Worm (Caenorhabditis elegans) whole organism, L4 larva: Measurements from ENCODE around the gene srt-68.

Source experiments
- D1046.2 ChIP-seq: fragments of 200-800 bp; sonication (Bioruptor generic); IDR thresholded peaks from 2 replicates; pipeline ENCODE4 v1.3.6; 2022; ENCODE audit warnings: missing genetic modification characterization, missing compliant biosample characterization
- F37D6.2 ChIP-seq: sonication (generic microtip); optimal IDR thresholded peaks from 2 replicates; lab custom pipeline; 2016; ENCODE audit warnings: mild to moderate bottlenecking, missing genetic modification characterization, missing compliant biosample characterization
- F44E2.7 ChIP-seq: fragments of 200-800 bp; sonication (Bioruptor generic); IDR thresholded peaks from 2 replicates; pipeline ENCODE4 v2.1.2; 2022; ENCODE audit warnings: missing genetic modification characterization, missing compliant biosample characterization
- F49E8.2 ChIP-seq: sonication (generic microtip); optimal IDR thresholded peaks from 2 replicates; lab custom pipeline; 2016; ENCODE audit warnings: missing compliant biosample characterization, mild to moderate bottlenecking, missing genetic modification characterization, borderline replicate concordance
- T20F7.1 ChIP-seq: fragments of 200-800 bp; sonication (Bioruptor generic); optimal IDR thresholded peaks from 2 replicates; lab custom pipeline; 2018; ENCODE audit warnings: mild to moderate bottlenecking, missing genetic modification characterization, missing compliant biosample characterization
- T26A8.4 ChIP-seq: fragments of 200-800 bp; sonication (Bioruptor generic); IDR thresholded peaks from 2 replicates; pipeline ENCODE4 v1.3.6; 2022; ENCODE audit warnings: missing genetic modification characterization, missing compliant biosample characterization
- Y105C5A.15 ChIP-seq: fragments of 200-800 bp; sonication (Bioruptor generic); IDR thresholded peaks from 2 replicates; pipeline ENCODE4 v1.3.6; 2022; ENCODE audit warnings: missing genetic modification characterization, missing compliant biosample characterization
- Y75B8A.6 ChIP-seq: fragments of 200-800 bp; sonication (Bioruptor generic); IDR thresholded peaks from 2 replicates; pipeline ENCODE4 v1.3.6; 2022; ENCODE audit warnings: missing genetic modification reagents, missing genetic modification characterization, missing compliant biosample characterization
- ZK337.2 ChIP-seq: fragments of 200-800 bp; sonication (Bioruptor generic); IDR thresholded peaks from 2 replicates; pipeline ENCODE4 v1.3.6; 2022; ENCODE audit warnings: missing genetic modification reagents, missing genetic modification characterization, missing compliant biosample characterization
- ZK546.5 ChIP-seq, 2 experiments: sonication (generic microtip); optimal IDR thresholded peaks; 2 replicates each; lab custom pipeline; 2017; ENCODE audit warnings: missing biosample characterization in 2 of 2, missing genetic modification characterization in 2 of 2
- aha-1 ChIP-seq: fragments of 150-350 bp; peaks from one replicate; lab custom pipeline; 2014; ENCODE audit warnings: missing biosample characterization, missing genetic modification characterization
- attf-4 ChIP-seq: sonication (generic microtip); optimal IDR thresholded peaks from 3 replicates; lab custom pipeline; 2017; ENCODE audit warnings: missing biosample characterization, missing genetic modification characterization
- ceh-32 ChIP-seq: sonication (generic microtip); optimal IDR thresholded peaks from 2 replicates; lab custom pipeline; 2016; ENCODE audit warnings: mild to moderate bottlenecking, missing genetic modification characterization, missing compliant biosample characterization; ENCODE audit not compliant: poor library complexity
- ceh-44 ChIP-seq: fragments of 200-800 bp; sonication (Bioruptor generic); IDR thresholded peaks from 2 replicates; pipeline ENCODE4 v1.3.6; 2022; ENCODE audit warnings: missing genetic modification reagents, missing genetic modification characterization, missing compliant biosample characterization
- ceh-82 ChIP-seq: sonication (generic microtip); optimal IDR thresholded peaks from 2 replicates; lab custom pipeline; 2017; ENCODE audit warnings: missing biosample characterization, missing genetic modification characterization
- ctbp-1 ChIP-seq: fragments of 200-800 bp; sonication (Bioruptor generic); IDR thresholded peaks from 2 replicates; pipeline ENCODE4 v1.3.6; 2022; ENCODE audit warnings: missing genetic modification reagents, missing genetic modification characterization, missing compliant biosample characterization
- daf-12 ChIP-seq: fragments of 150-350 bp; optimal IDR thresholded peaks from 2 replicates; lab custom pipeline; 2014; ENCODE audit warnings: missing biosample characterization, missing genetic modification reagents, missing genetic modification characterization
- daf-8 ChIP-seq: fragments of 200-800 bp; sonication (Bioruptor generic); IDR thresholded peaks from 2 replicates; pipeline ENCODE4 v1.3.6; 2022; ENCODE audit warnings: missing genetic modification characterization, missing compliant biosample characterization
- dmd-8 ChIP-seq: fragments of 200-800 bp; sonication (Bioruptor generic); IDR thresholded peaks from 2 replicates; pipeline ENCODE4 v1.3.6; 2022; ENCODE audit warnings: missing genetic modification characterization, missing compliant biosample characterization
- duxl-1 ChIP-seq: sonication (generic microtip); optimal IDR thresholded peaks from 2 replicates; lab custom pipeline; 2016; ENCODE audit warnings: mild to moderate bottlenecking, missing genetic modification characterization, moderate library complexity, missing compliant biosample characterization; ENCODE audit not compliant: poor library complexity
- egl-43 ChIP-seq: fragments of 200-800 bp; sonication (Bioruptor generic); IDR thresholded peaks from 2 replicates; pipeline ENCODE4 v1.3.6; 2022; ENCODE audit warnings: missing genetic modification reagents, missing genetic modification characterization, missing compliant biosample characterization
- fos-1 ChIP-seq: fragments of 150-350 bp; optimal IDR thresholded peaks from 2 replicates; lab custom pipeline; 2014; ENCODE audit warnings: missing biosample characterization, missing genetic modification characterization
- hlh-11 ChIP-seq: fragments of 200-800 bp; sonication (Bioruptor generic); optimal IDR thresholded peaks from 2 replicates; lab custom pipeline; 2018; ENCODE audit warnings: mild to moderate bottlenecking, missing genetic modification characterization, missing compliant biosample characterization
- hlh-30 ChIP-seq: sonication (generic microtip); optimal IDR thresholded peaks from 2 replicates; lab custom pipeline; 2017; ENCODE audit warnings: antibody characterized with exemption, mild to moderate bottlenecking, missing genetic modification characterization, missing compliant biosample characterization; ENCODE audit not compliant: insufficient read depth
- hmg-1.1 ChIP-seq: fragments of 200-800 bp; sonication (Bioruptor generic); IDR thresholded peaks from 2 replicates; pipeline ENCODE4 v1.3.6; 2022; ENCODE audit warnings: missing genetic modification reagents, missing genetic modification characterization, missing compliant biosample characterization
- jun-1 ChIP-seq: fragments of 150-350 bp; optimal IDR thresholded peaks from 2 replicates; lab custom pipeline; 2014; ENCODE audit warnings: missing biosample characterization, missing genetic modification reagents, missing genetic modification characterization
- lim-7 ChIP-seq: fragments of 200-800 bp; sonication (Bioruptor generic); IDR thresholded peaks from 2 replicates; pipeline ENCODE4 v1.3.6; 2022; ENCODE audit warnings: missing genetic modification characterization, missing compliant biosample characterization
- lin-1 ChIP-seq: fragments of 200-800 bp; sonication (Bioruptor generic); IDR thresholded peaks from 2 replicates; pipeline ENCODE4 v1.3.6; 2022; ENCODE audit warnings: missing genetic modification reagents, missing genetic modification characterization, missing compliant biosample characterization
- lin-15B ChIP-seq: fragments of 150-350 bp; sonication (generic microtip); optimal IDR thresholded peaks from 3 replicates; lab custom pipeline; 2014; ENCODE audit warnings: missing biosample characterization, missing genetic modification characterization
- lin-29 ChIP-seq: fragments of 200-800 bp; sonication (Bioruptor generic); IDR thresholded peaks from 2 replicates; pipeline ENCODE4 v1.3.6; 2022; ENCODE audit warnings: missing genetic modification reagents, missing genetic modification characterization, missing compliant biosample characterization
- lsy-2 ChIP-seq, 2 experiments: fragments of 150-350 bp in 1 of 2; sonication (generic microtip) in 1 of 2; optimal IDR thresholded peaks; 2 replicates each; lab custom pipeline; 2014 to 2017; ENCODE audit warnings: missing biosample characterization in 2 of 2, missing genetic modification characterization in 2 of 2
- madf-9 ChIP-seq: fragments of 200-800 bp; sonication (Bioruptor generic); conservative IDR thresholded peaks from 2 replicates; pipeline ENCODE4 v1.3.6; 2022; ENCODE audit warnings: missing genetic modification reagents, missing genetic modification characterization, missing compliant biosample characterization
- mep-1 ChIP-seq: fragments of 150-350 bp; sonication (generic microtip); optimal IDR thresholded peaks from 3 replicates; lab custom pipeline; 2014; ENCODE audit warnings: missing biosample characterization, missing genetic modification characterization
- mes-2 ChIP-seq: sonication (generic microtip); optimal IDR thresholded peaks from 2 replicates; lab custom pipeline; 2016; ENCODE audit warnings: missing genotype, mild to moderate bottlenecking, missing genetic modification characterization, missing compliant biosample characterization; ENCODE audit not compliant: poor library complexity, severe bottlenecking
- nhr-10 ChIP-seq: fragments of 150-350 bp; optimal IDR thresholded peaks from 2 replicates; lab custom pipeline; 2014; ENCODE audit warnings: missing biosample characterization, missing genetic modification characterization
- nhr-237 ChIP-seq: sonication (generic microtip); optimal IDR thresholded peaks from 2 replicates; lab custom pipeline; 2017; ENCODE audit warnings: missing biosample characterization, missing genetic modification characterization
- nhr-25 ChIP-seq: sonication (generic microtip); optimal IDR thresholded peaks from 2 replicates; lab custom pipeline; 2017; ENCODE audit warnings: missing genetic modification characterization, mild to moderate bottlenecking, missing compliant biosample characterization, antibody characterized with exemption, moderate library complexity, borderline replicate concordance; ENCODE audit not compliant: insufficient read depth
- nhr-28 ChIP-seq: fragments of 150-350 bp; optimal IDR thresholded peaks from 2 replicates; lab custom pipeline; 2014; ENCODE audit warnings: missing biosample characterization, missing genetic modification characterization
- nhr-41 ChIP-seq: fragments of 200-800 bp; sonication (Bioruptor generic); IDR thresholded peaks from 2 replicates; pipeline ENCODE4 v1.3.6; 2022; ENCODE audit warnings: missing genetic modification reagents, missing genetic modification characterization, missing compliant biosample characterization
- pha-4 ChIP-seq, 2 experiments: fragments of 150-350 bp in 1 of 2; fragments of 200-800 bp in 1 of 2; sonication (Bioruptor generic) in 1 of 2; IDR thresholded peaks in 1 of 2; optimal IDR thresholded peaks in 1 of 2; 2 replicates each; pipeline versions ENCODE4 v1.3.6 to Lab custom; 2014 to 2022; ENCODE audit warnings: missing genetic modification characterization in 2 of 2, missing genetic modification reagents in 2 of 2, missing biosample characterization in 1 of 2, missing compliant biosample characterization in 1 of 2
- pqm-1 ChIP-seq: sonication (generic microtip); optimal IDR thresholded peaks from 2 replicates; lab custom pipeline; 2017; ENCODE audit warnings: missing biosample characterization, missing genetic modification characterization
- sdz-12 ChIP-seq: fragments of 200-800 bp; sonication (Bioruptor generic); optimal IDR thresholded peaks from 2 replicates; lab custom pipeline; 2018; ENCODE audit warnings: mild to moderate bottlenecking, missing genetic modification characterization, missing compliant biosample characterization
- skn-1 ChIP-seq: fragments of 150-350 bp; optimal IDR thresholded peaks from 2 replicates; lab custom pipeline; 2014; ENCODE audit warnings: missing biosample characterization, missing genetic modification characterization
- snpc-1.2 ChIP-seq: fragments of 200-800 bp; sonication (Bioruptor generic); IDR thresholded peaks from 2 replicates; pipeline ENCODE4 v1.3.6; 2022; ENCODE audit warnings: missing genetic modification reagents, missing genetic modification characterization, missing compliant biosample characterization
- snpc-4 ChIP-seq: fragments of 150-350 bp; optimal IDR thresholded peaks from 2 replicates; lab custom pipeline; 2014; ENCODE audit warnings: missing biosample characterization, missing genetic modification characterization
- spr-3 ChIP-seq: fragments of 200-800 bp; sonication (Bioruptor generic); optimal IDR thresholded peaks from 2 replicates; lab custom pipeline; 2018; ENCODE audit warnings: mild to moderate bottlenecking, missing genetic modification characterization, missing compliant biosample characterization
- vab-7 ChIP-seq: fragments of 200-800 bp; sonication (Bioruptor generic); IDR thresholded peaks from 2 replicates; pipeline ENCODE4 v1.3.6; 2022; ENCODE audit warnings: missing genetic modification reagents, missing genetic modification characterization, missing compliant biosample characterization
- zag-1 ChIP-seq: fragments of 150-350 bp; optimal IDR thresholded peaks from 2 replicates; lab custom pipeline; 2014; ENCODE audit warnings: missing biosample characterization, missing genetic modification characterization
- zfp-3 ChIP-seq: fragments of 200-800 bp; sonication (Bioruptor generic); conservative IDR thresholded peaks from 2 replicates; pipeline ENCODE4 v1.3.6; 2022; ENCODE audit warnings: missing genetic modification reagents, missing genetic modification characterization, missing compliant biosample characterization
- zip-11 ChIP-seq: fragments of 200-800 bp; sonication (Bioruptor generic); IDR thresholded peaks from 2 replicates; pipeline ENCODE4 v1.3.6; 2022; ENCODE audit warnings: missing genetic modification characterization, missing compliant biosample characterization
- ztf-7 ChIP-seq: fragments of 150-350 bp; optimal IDR thresholded peaks from 2 replicates; lab custom pipeline; 2014; ENCODE audit warnings: missing biosample characterization, missing genetic modification characterization

Gene srt-68

ce11 chrV:5271487-5271886 is 19.6 kb upstream of the srt-68 start (continued):
- TF ChIP-seq F37D6.2 (tag; lab: Kevin White, UChicago) (no peak), Y105C5A.15 (no peak), skn-1 (tag; lab: Kevin White, UChicago) (no peak), attf-4 (tag; lab: Kevin White, UChicago) (no peak), F49E8.2 (tag; lab: Kevin White, UChicago) (no peak), hmg-1.1 (GFP tag; lab: Robert Waterston, UW) (peak; percentile 50), lin-1 (GFP tag; lab: Robert Waterston, UW) (peak; percentile 93), F44E2.7 (no peak), mep-1 (tag; lab: Kevin White, UChicago) (peak; percentile 54), snpc-1.2 (no peak), lin-29 (GFP tag; lab: Robert Waterston, UW) (no peak), D1046.2 (GFP tag; lab: Robert Waterston, UW) (peak; percentile 80), ZK546.5 (tag; optimal IDR thresholded peaks at IDR 0.05; lab: Kevin White, UChicago) (no peak), vab-7 (GFP tag; lab: Robert Waterston, UW) (no peak), lim-7 (GFP tag; lab: Robert Waterston, UW) (no peak), snpc-4 (tag; lab: Kevin White, UChicago) (no peak), spr-3 (no peak), Y75B8A.6 (GFP tag; lab: Robert Waterston, UW) (no peak), lin-15B (no peak), sdz-12 (no peak), T20F7.1 (no peak), pqm-1 (tag; lab: Kevin White, UChicago) (peak; percentile 61), ceh-44 (GFP tag; lab: Robert Waterston, UW) (no peak), T26A8.4 (GFP tag; lab: Robert Waterston, UW) (peak; percentile 41; the same call in 1 of the 2 replicates), duxl-1 (tag; lab: Kevin White, UChicago) (peak; percentile 74), fos-1 (tag; lab: Kevin White, UChicago) (no peak), ceh-82 (tag; lab: Kevin White, UChicago) (no peak), egl-43 (no peak), mes-2 (tag; lab: Kevin White, UChicago) (peak; percentile 31), hlh-11 (tag; lab: Kevin White, UChicago) (peak; percentile 98), jun-1 (tag; lab: Kevin White, UChicago) (peak; percentile 33), nhr-25 (no peak), zag-1 (tag; lab: Kevin White, UChicago) (no peak), nhr-41 (GFP tag; lab: Robert Waterston, UW) (0 out of 2 replicates have a peak, but pooled peaks have one; percentile 20), madf-9 (GFP tag; lab: Robert Waterston, UW) (no peak), ztf-7 (tag; lab: Kevin White, UChicago) (no peak), pha-4 (GFP tag; IDR thresholded peaks at IDR 0.05; lab: Robert Waterston, UW) (no peak; the same call in 1 of the 2 replicates), pha-4 (tag; optimal IDR thresholded peaks at IDR 0.05; lab: Kevin White, UChicago) (no peak), lsy-2 (tag; optimal IDR thresholded peaks at IDR 0.05; lab: Kevin White, UChicago) (peak in 1 of 2 experiments; percentile 52), ZK337.2 (no peak), daf-8 (GFP tag; lab: Robert Waterston, UW) (no peak), nhr-10 (tag; lab: Kevin White, UChicago) (peak; percentile 28), hlh-30 (tag; lab: Kevin White, UChicago) (peak; percentile 93), ctbp-1 (GFP tag; lab: Robert Waterston, UW) (no peak), zfp-3 (GFP tag; lab: Robert Waterston, UW) (no peak), daf-12 (tag; lab: Kevin White, UChicago) (no peak), zip-11 (GFP tag; lab: Robert Waterston, UW) (no peak), aha-1 (tag; lab: Kevin White, UChicago) (peak; percentile 99), dmd-8 (GFP tag; lab: Robert Waterston, UW) (no peak), nhr-237 (no peak), nhr-28 (tag; lab: Kevin White, UChicago) (peak; percentile 85), ceh-32 (no peak)
